Fruit fly (Drosophila melanogaster): ENCODE measurements around the gene JhI-21.

- TF ChIP-seq EcR (GFP tag; optimal IDR thresholded peaks at IDR 0.05) (no peak), CG8478 (optimal IDR thresholded peaks at IDR 0.05) (no peak), psq (optimal IDR thresholded peaks at IDR 0.05) (no peak), usp (GFP tag; optimal IDR thresholded peaks at IDR 0.05) (no peak)
Measured at dm6 chr2L:12079827-12080381, 24.1 kb upstream of the JhI-21 start.
